Worm (Caenorhabditis elegans): ENCODE data around the gene tbc-6.

DNA sequence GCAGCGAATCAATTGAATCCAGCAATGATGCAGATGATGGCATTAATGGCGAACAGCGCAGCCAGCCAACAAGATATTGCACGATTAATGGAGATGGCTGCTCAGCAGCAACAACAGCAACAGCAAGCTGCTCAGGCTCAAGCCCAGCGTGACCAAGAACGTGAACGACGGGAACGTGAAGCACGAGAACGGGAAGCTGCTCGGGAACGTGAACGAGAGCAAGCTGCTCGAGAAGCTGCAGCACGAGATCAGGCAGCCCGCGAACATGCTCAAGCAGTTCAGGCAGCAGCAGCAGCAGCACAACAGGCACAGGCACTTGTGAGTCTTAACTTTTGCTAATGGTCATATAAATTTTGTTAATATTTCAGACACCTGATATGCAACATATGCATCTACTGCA lies 1.2 kb upstream of the tbc-6 start:
- TF ChIP-seq ceh-62 (tag; optimal IDR thresholded peaks at IDR 0.05), result no peak
- TF ChIP-seq unc-62 (GFP tag; optimal IDR thresholded peaks at IDR 0.05 in 1 of 2), result no peak
- no peak for TF ChIP-seq unc-62 (tag; optimal IDR thresholded peaks at IDR 0.05)
- TF ChIP-seq skn-1 (tag; optimal IDR thresholded peaks at IDR 0.05), result no peak
- no peak for TF ChIP-seq fkh-10 (GFP tag; optimal IDR thresholded peaks at IDR 0.05)
- TF ChIP-seq zag-1 (tag; optimal IDR thresholded peaks at IDR 0.05), result no peak
- no peak for TF ChIP-seq ama-1 (optimal IDR thresholded peaks at IDR 0.05)
- TF ChIP-seq nhr-76 (tag; optimal IDR thresholded peaks at IDR 0.05), result no peak
- TF ChIP-seq nhr-111 (GFP tag; optimal IDR thresholded peaks at IDR 0.05), result no peak
- no peak for TF ChIP-seq dmd-8 (GFP tag; IDR thresholded peaks at IDR 0.05)
- no peak for TF ChIP-seq R02D3.7 (tag; optimal IDR thresholded peaks at IDR 0.05)

Data from whole organism, L4 larva.